Worm (Caenorhabditis elegans): ENCODE measurements around the gene F41C6.6.
"Not testable (repeated sequence)": the region's sequence is repeated elsewhere in the genome, so short reads cannot be mapped to it uniquely, and the experiment has no call there.

Gene F41C6.6

DNA sequence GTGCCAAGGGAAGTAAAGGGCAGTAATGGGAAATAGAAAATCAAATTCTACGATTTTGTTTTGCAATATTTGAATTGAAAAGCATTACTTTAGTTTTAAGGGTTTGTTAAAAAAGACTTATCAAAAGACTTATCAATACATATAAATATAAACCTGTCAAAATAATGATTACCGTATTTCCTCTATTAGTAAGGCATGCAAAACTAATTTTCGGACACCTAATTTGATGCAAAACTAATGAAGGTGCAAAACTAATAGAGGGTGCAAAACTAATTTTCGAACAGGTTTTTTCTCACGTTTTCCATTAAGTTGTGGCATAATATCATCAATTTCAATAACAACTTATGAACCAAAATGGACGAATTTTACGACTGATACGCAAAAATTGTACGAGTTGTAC is at the start of gene F41C6.6:
Gene F41C6.6, minus strand, starts transcription at position 101 of the 400 bp plus-strand sequence.
- TF ChIP-seq mdl-1, nhr-12, ztf-11 (tag; optimal IDR thresholded peaks at IDR 0.05): not testable (repeated sequence)

DNA sequence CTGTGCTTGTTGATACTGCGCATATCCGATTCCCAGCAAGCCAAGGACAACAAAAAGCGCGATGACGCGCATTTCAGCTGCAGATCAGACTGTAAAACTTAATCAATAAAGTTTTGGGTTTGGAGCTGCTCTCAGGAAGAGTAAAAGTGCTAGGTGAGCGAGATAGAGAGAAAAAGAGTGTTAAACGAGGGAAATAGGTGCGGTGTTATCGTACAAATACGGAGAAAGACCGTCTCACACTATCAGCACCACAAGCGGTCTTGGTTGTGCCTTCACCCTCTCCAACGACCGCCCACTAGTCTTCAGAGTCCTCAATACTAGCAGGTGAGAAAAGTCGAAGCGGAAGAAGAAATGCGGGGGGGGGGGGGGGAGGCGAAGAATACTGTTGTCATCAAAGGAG is 46.9 kb upstream of the F41C6.6 start, which contains the start of gene F14B8.5:
Gene F14B8.5, minus strand, starts transcription at position 127 of the 400 bp plus-strand sequence.
- TF ChIP-seq egl-5 (tag; optimal IDR thresholded peaks at IDR 0.05): no peak
- TF ChIP-seq aly-2 (tag; optimal IDR thresholded peaks at IDR 0.05): no peak
- TF ChIP-seq elt-2 (tag; optimal IDR thresholded peaks at IDR 0.05): peak; percentile 55
- TF ChIP-seq pqm-1 (tag; optimal IDR thresholded peaks at IDR 0.05): peak; percentile 31
- no peak for TF ChIP-seq nhr-23 (tag; optimal IDR thresholded peaks at IDR 0.05)

DNA sequence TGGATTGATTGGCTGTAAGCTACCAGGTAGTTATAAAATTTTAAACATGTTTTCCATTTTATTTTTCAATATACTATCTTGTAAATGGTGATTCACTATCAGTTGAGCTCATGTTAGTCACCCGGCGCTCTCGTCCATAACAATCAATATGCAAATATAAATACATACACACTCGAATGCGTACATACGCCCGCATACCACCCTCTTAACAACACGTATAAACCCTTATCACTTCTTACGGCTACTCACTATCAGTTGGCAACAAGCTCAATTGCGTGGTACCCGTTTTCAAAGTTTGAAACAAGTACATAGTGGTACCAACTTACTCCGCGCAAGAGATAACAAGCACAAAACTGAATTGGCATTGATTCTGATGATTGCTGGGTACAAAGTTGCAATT is 45.3 kb upstream of the F41C6.6 start:
- TF ChIP-seq pqm-1 (tag; optimal IDR thresholded peaks at IDR 0.05) (peak; percentile 78), pha-4 (tag; optimal IDR thresholded peaks at IDR 0.05) (peak; percentile 44), ceh-16 (tag; optimal IDR thresholded peaks at IDR 0.05) (no peak), elt-2 (tag; optimal IDR thresholded peaks at IDR 0.05) (peak; percentile 69), ama-1 (optimal IDR thresholded peaks at IDR 0.05) (no peak)

DNA sequence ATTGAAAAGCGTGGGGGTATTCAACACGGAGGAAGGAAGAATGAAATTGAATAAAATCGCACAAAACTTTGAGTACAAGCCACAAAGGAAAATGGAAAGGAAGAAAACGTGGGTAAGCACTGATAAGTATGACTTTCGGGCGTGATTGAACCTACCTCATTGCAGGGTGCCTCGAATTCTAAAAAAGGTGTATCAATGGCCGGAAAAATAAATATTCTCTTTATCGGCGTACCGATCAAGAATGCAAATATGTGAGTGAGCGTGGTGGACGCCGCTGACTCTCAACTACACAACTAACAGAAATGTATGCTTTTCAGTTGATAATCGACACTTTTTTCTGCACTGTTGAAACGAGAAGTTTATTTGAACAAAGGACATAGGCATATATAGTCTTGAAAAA is 42.8 kb upstream of the F41C6.6 start, which contains the start of gene otpl-3:
Gene otpl-3, minus strand, starts transcription at position 304 of the 400 bp plus-strand sequence.
- TF ChIP-seq nhr-43 (tag; optimal IDR thresholded peaks at IDR 0.05; ENCODE audit: poor library complexity, severe bottlenecking) (no peak), lin-15B (tag; optimal IDR thresholded peaks at IDR 0.05) (no peak), elt-2 (tag; optimal IDR thresholded peaks at IDR 0.05) (peak; percentile 71), unc-62 (GFP tag; optimal IDR thresholded peaks at IDR 0.05) (no peak), nhr-23 (tag; optimal IDR thresholded peaks at IDR 0.05) (no peak), aly-2 (tag; optimal IDR thresholded peaks at IDR 0.05) (no peak), pqm-1 (tag; optimal IDR thresholded peaks at IDR 0.05) (peak; percentile 69), pha-4 (tag; optimal IDR thresholded peaks at IDR 0.05) (peak; percentile 19), nhr-77 (tag; optimal IDR thresholded peaks at IDR 0.05) (no peak)

DNA sequence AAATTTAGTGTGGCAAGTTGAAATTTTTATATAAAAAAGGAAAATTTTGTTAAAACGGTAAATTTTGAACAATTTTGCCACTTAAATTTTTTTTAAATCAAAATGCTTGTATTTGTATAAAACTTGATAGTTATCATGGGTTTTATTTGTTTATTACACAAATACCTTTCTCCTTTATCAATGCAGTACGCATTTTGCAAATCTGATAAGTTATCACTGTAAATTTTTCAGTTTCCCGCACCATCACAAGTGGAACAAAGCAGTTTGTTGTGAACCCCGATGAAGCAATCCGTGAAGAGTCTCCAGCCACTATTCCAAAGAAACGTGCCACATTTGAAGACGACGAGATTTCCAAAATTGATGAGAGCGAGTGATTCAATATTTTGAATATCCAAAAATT is 38.4 kb upstream of the F41C6.6 start:
- peak; percentile 10 for TF ChIP-seq elt-2 (tag; optimal IDR thresholded peaks at IDR 0.05)
- no peak for TF ChIP-seq pha-4 (tag; optimal IDR thresholded peaks at IDR 0.05)

DNA sequence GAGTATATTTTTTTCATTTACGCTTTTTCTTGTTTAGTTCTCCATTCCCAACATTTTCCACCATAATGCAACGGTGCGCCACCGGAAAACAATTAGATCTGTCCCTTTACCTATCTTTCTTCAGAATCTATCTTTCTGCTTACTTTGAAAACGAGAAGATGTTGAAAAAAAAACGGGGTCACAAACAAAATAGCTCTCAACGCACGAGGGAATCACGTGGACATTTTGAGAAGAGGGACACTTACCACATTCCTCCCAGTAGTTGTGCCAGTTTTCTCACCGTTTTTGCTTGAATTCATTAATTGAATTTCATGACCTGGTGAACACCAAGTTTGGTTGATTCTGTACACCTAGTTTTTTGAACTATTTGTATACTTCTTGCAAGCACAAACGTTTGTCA is 34.5 kb upstream of the F41C6.6 start:
- peak; percentile 4 for TF ChIP-seq nfya-1 (tag; optimal IDR thresholded peaks at IDR 0.05; ENCODE audit: insufficient read depth)
- no peak for TF ChIP-seq elt-3 (tag; optimal IDR thresholded peaks at IDR 0.05)
- peak; percentile 84 for TF ChIP-seq mml-1 (tag; optimal IDR thresholded peaks at IDR 0.05)

DNA sequence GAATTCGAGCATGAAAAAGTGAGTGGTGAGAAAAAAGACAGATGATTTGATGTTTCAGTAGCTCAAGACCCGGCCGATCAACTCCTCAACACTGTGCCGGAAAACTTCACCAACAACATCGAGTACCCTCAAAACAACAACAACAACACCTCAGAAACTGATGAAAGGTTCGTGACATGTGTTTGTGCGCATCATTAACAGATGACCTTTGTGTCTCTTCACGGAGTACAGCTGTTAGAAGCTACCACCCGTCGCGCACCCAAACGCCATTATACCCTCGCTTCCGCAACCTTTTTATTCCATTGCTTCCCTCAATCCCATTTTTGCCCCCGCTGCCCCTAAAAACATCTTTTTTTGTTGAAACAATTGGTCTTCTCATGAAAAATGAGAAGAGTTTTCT is 33.6 kb upstream of the F41C6.6 start:
- peak; percentile 25 for TF ChIP-seq lin-39 (tag; optimal IDR thresholded peaks at IDR 0.05)
- TF ChIP-seq R02D3.7 (tag; optimal IDR thresholded peaks at IDR 0.05): no peak
- no peak for TF ChIP-seq nhr-23 (tag; optimal IDR thresholded peaks at IDR 0.05)
- TF ChIP-seq elt-2 (tag; optimal IDR thresholded peaks at IDR 0.05): no peak

DNA sequence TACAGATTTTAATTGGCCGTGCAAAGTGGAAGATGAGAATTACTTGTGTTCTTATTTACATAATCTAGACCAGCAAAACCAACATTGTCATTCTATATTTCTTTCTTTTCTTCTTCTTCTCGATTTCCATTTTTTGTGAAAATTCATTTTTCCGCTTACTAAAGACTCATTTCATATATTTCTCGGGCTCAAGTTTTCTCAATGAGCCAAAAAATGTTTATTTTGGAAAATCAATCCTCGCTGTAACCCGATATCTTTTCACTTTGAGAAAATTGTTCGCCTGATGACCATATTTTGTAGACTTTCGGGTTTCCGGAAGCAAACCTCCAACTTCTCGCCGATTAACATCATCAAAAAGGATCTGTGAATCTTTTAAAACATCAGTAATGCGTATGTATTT is 32.3 kb upstream of the F41C6.6 start, which contains the start of gene nhx-4:
Gene nhx-4, plus strand, starts transcription at position 301 of the 400 bp plus-strand sequence.
- no peak for TF ChIP-seq elt-1 (tag; optimal IDR thresholded peaks at IDR 0.05)
- no peak for TF ChIP-seq nhr-25 (tag; optimal IDR thresholded peaks at IDR 0.05)
- no peak for TF ChIP-seq lsy-12 (tag; optimal IDR thresholded peaks at IDR 0.05)
- TF ChIP-seq nhr-12 (tag; optimal IDR thresholded peaks at IDR 0.05): no peak
- no peak for TF ChIP-seq nhr-23 (tag; optimal IDR thresholded peaks at IDR 0.05)

DNA sequence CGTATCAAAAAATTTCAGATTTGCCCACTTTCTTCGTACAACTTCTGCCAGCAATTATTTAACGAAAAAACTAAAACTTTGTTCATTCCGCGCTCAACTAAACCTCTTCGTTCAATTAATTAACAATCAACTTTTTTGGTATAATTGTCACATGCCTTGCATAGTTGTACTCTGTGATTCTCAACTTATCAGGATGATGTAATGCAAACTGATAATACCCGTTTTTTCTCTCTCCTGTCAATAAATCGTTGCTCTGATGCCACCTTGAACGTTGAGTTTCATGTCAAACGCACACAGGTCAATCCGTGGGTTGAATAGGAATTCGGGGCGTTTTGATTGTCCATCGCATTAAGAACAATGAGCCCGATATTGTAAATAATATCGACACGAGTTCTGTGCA is 23.9 kb upstream of the F41C6.6 start:
- TF ChIP-seq pqm-1 (tag; optimal IDR thresholded peaks at IDR 0.05): peak; percentile 78
- TF ChIP-seq elt-2 (tag; optimal IDR thresholded peaks at IDR 0.05): peak; percentile 95
- no peak for TF ChIP-seq unc-62 (GFP tag; optimal IDR thresholded peaks at IDR 0.05)
- no peak for TF ChIP-seq ama-1 (optimal IDR thresholded peaks at IDR 0.05)
- no peak for TF ChIP-seq skn-1 (tag; optimal IDR thresholded peaks at IDR 0.05)
- TF ChIP-seq ceh-16 (tag; optimal IDR thresholded peaks at IDR 0.05): no peak
- TF ChIP-seq snpc-4 (tag; optimal IDR thresholded peaks at IDR 0.05): no peak
- no peak for TF ChIP-seq nhr-237 (tag; optimal IDR thresholded peaks at IDR 0.05)
- TF ChIP-seq nhr-76 (tag; optimal IDR thresholded peaks at IDR 0.05): no peak
- no peak for TF ChIP-seq ceh-28 (tag; optimal IDR thresholded peaks at IDR 0.05)
- no peak for TF ChIP-seq nfya-1 (tag; optimal IDR thresholded peaks at IDR 0.05; ENCODE audit: insufficient read depth)
- peak; percentile 73 for TF ChIP-seq pha-4 (tag; optimal IDR thresholded peaks at IDR 0.05)
- no peak for TF ChIP-seq eor-1 (tag; optimal IDR thresholded peaks at IDR 0.05)
- TF ChIP-seq fkh-10 (GFP tag; optimal IDR thresholded peaks at IDR 0.05): no peak
